Worm (Caenorhabditis elegans): ENCODE data around the gene W03F8.6.

DNA sequence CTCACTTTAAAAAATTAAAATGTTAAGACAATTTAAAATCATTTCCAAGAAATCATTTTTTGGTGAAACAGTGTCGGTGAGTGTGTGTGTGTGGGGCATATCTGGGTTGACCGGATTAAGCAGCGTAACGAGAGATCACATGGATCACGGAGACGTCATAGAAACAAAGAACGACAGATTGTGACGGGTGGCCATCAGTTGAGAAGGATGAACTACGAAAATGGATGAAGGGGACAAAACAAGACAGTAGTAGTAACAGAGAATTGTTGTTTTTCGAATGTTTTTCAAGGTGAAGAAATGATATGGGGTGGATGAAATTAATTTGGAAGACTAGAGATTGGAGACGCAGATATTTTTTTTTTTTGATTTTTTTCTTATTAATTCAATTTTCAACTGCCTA lies 49.9 kb downstream of the W03F8.6 start:
- TF ChIP-seq mdl-1 (tag; optimal IDR thresholded peaks at IDR 0.05): no peak
- no peak for TF ChIP-seq unc-62 (GFP tag; optimal IDR thresholded peaks at IDR 0.05)
- TF ChIP-seq lin-13 (GFP tag; optimal IDR thresholded peaks at IDR 0.05): no peak
- TF ChIP-seq ama-1 (optimal IDR thresholded peaks at IDR 0.05): no peak
- TF ChIP-seq elt-1 (tag; optimal IDR thresholded peaks at IDR 0.05): no peak
- TF ChIP-seq skn-1 (tag; optimal IDR thresholded peaks at IDR 0.05): no peak
- TF ChIP-seq ztf-11 (tag; optimal IDR thresholded peaks at IDR 0.05): no peak
- TF ChIP-seq egl-27 (tag; optimal IDR thresholded peaks at IDR 0.05): no peak
- TF ChIP-seq aly-2 (tag; optimal IDR thresholded peaks at IDR 0.05): no peak
- TF ChIP-seq snpc-4 (tag; optimal IDR thresholded peaks at IDR 0.05): no peak

Measured in whole organism, L2 larva.